Fruit fly (Drosophila melanogaster) whole organism, embryonic: ENCODE data around the gene CG5181.
A peak's percentile ranks its signal among the peaks of the same experiment; 100 is the strongest.

ENCODE experiments used
- Abd-B ChIP-seq: fragments of 200-800 bp; sonication (Bioruptor generic); optimal IDR thresholded peaks from 2 replicates; lab custom pipeline; 2018; ENCODE audit warnings: missing biosample characterization, mild to moderate bottlenecking, missing genetic modification characterization, moderate library complexity
- Adf1 ChIP-seq: fragments of 200-800 bp; sonication (Bioruptor generic); IDR thresholded peaks from 2 replicates; pipeline ENCODE4 v1.3.6; 2022; ENCODE audit warnings: missing biosample characterization, missing genetic modification characterization
- Atf-2 ChIP-seq: fragments of 200-800 bp; sonication (Bioruptor generic); optimal IDR thresholded peaks from 2 replicates; lab custom pipeline; 2016; ENCODE audit warnings: missing biosample characterization, missing genetic modification characterization
- Bdp1 ChIP-seq: fragments of 200-800 bp; sonication (Bioruptor generic); optimal IDR thresholded peaks from 3 replicates; lab custom pipeline; 2016; ENCODE audit warnings: missing biosample characterization, missing genetic modification characterization
- C15 ChIP-seq: fragments of 200-800 bp; sonication (Bioruptor generic); IDR thresholded peaks from 3 replicates; pipeline ENCODE4 v1.3.6; 2022; ENCODE audit warnings: missing biosample characterization, missing genetic modification characterization
- CG11085 ChIP-seq: fragments of 200-800 bp; sonication (Bioruptor generic); IDR thresholded peaks from 2 replicates; pipeline ENCODE4 v1.3.6; 2022; ENCODE audit warnings: missing biosample characterization, missing genetic modification characterization
- CG11696 ChIP-seq: fragments of 200-800 bp; sonication (Bioruptor generic); IDR thresholded peaks from 2 replicates; pipeline ENCODE4 v1.3.6; 2022; ENCODE audit warnings: missing biosample characterization, missing genetic modification characterization
- CG12071 ChIP-seq: fragments of 200-800 bp; sonication (Bioruptor generic); optimal IDR thresholded peaks from 3 replicates; lab custom pipeline; 2018; ENCODE audit warnings: missing biosample characterization, mild to moderate bottlenecking, missing genetic modification characterization
- CG15601 ChIP-seq: fragments of 200-800 bp; sonication (Bioruptor generic); optimal IDR thresholded peaks from 3 replicates; lab custom pipeline; 2019; ENCODE audit warnings: missing biosample characterization, mild to moderate bottlenecking, missing genetic modification characterization, moderate library complexity
- CG16815 ChIP-seq: fragments of 200-800 bp; sonication (Bioruptor generic); optimal IDR thresholded peaks from 3 replicates; lab custom pipeline; 2017; ENCODE audit warnings: missing biosample characterization, mild to moderate bottlenecking, missing genetic modification characterization
- CG17359 ChIP-seq: fragments of 200-800 bp; sonication (Bioruptor generic); optimal IDR thresholded peaks from 3 replicates; lab custom pipeline; 2018; ENCODE audit warnings: missing biosample characterization, mild to moderate bottlenecking, missing genetic modification characterization, moderate library complexity
- CG18599 ChIP-seq: fragments of 200-800 bp; sonication (Bioruptor generic); optimal IDR thresholded peaks from 3 replicates; lab custom pipeline; 2017; ENCODE audit warnings: missing biosample characterization, missing genetic modification characterization, mild to moderate bottlenecking, moderate library complexity, missing genetic modification reagents
- CG2712 ChIP-seq: fragments of 200-800 bp; optimal IDR thresholded peaks from 3 replicates; lab custom pipeline; 2019; ENCODE audit warnings: missing biosample characterization, mild to moderate bottlenecking, missing genetic modification characterization, moderate library complexity
- CG3065 ChIP-seq: fragments of 200-800 bp; sonication (Bioruptor generic); optimal IDR thresholded peaks from 2 replicates; lab custom pipeline; 2016; ENCODE audit warnings: missing biosample characterization, missing genetic modification characterization
- CG34422 ChIP-seq: fragments of 200-800 bp; sonication (Bioruptor generic); IDR thresholded peaks from 3 replicates; pipeline ENCODE4 v1.3.6; 2022; ENCODE audit warnings: missing biosample characterization, missing genetic modification characterization
- CG5245 ChIP-seq: fragments of 200-800 bp; sonication (Bioruptor generic); optimal IDR thresholded peaks from 3 replicates; lab custom pipeline; 2016; ENCODE audit warnings: missing biosample characterization, missing genetic modification characterization
- CG7963 ChIP-seq: fragments of 200-800 bp; sonication (Bioruptor generic); IDR thresholded peaks from 3 replicates; pipeline ENCODE4 v1.3.6; 2022; ENCODE audit warnings: missing biosample characterization, missing genetic modification characterization; ENCODE audit not compliant: partially characterized antibody
- CrebB ChIP-seq: fragments of 200-800 bp; sonication (Bioruptor generic); optimal IDR thresholded peaks from 3 replicates; lab custom pipeline; 2018; ENCODE audit warnings: missing biosample characterization, mild to moderate bottlenecking, missing genetic modification characterization
- Doc3 ChIP-seq: fragments of 200-800 bp; sonication (Bioruptor generic); IDR thresholded peaks from 3 replicates; pipeline ENCODE4 v1.3.6; 2022; ENCODE audit warnings: missing biosample characterization, missing genetic modification characterization; ENCODE audit not compliant: partially characterized antibody
- H2.0 ChIP-seq: fragments of 200-800 bp; sonication (Bioruptor generic); IDR thresholded peaks from 2 replicates; pipeline ENCODE4 v1.3.6; 2022; ENCODE audit warnings: missing biosample characterization, missing genetic modification characterization
- HLH3B ChIP-seq: fragments of 200-800 bp; sonication (Bioruptor generic); IDR thresholded peaks from 2 replicates; pipeline ENCODE4 v1.3.6; 2022; ENCODE audit warnings: missing biosample characterization, missing genetic modification characterization
- HmgD ChIP-seq: fragments of 200-800 bp; sonication (Bioruptor generic); optimal IDR thresholded peaks from 3 replicates; lab custom pipeline; 2016; ENCODE audit warnings: missing biosample characterization, missing genetic modification characterization
- Hsf ChIP-seq: fragments of 200-800 bp; sonication (Bioruptor generic); optimal IDR thresholded peaks from 3 replicates; lab custom pipeline; 2016; ENCODE audit warnings: missing biosample characterization, missing genetic modification characterization
- Jarid2 ChIP-seq: fragments of 200-800 bp; sonication (Bioruptor generic); optimal IDR thresholded peaks from 3 replicates; lab custom pipeline; 2017; ENCODE audit warnings: mild to moderate bottlenecking, missing biosample characterization, missing genetic modification reagents, missing genetic modification characterization
- Mrtf ChIP-seq: fragments of 200-800 bp; sonication (Bioruptor generic); IDR thresholded peaks from 3 replicates; pipeline ENCODE4 v1.3.6; 2022; ENCODE audit warnings: missing biosample characterization, missing genetic modification characterization
- NfI ChIP-seq: fragments of 200-800 bp; sonication (Bioruptor generic); optimal IDR thresholded peaks from 3 replicates; lab custom pipeline; 2018; ENCODE audit warnings: missing biosample characterization, mild to moderate bottlenecking, missing genetic modification characterization, moderate library complexity
- Pdp1 ChIP-seq, 2 experiments: fragments of 200-800 bp; sonication (Bioruptor generic); optimal IDR thresholded peaks; 3 replicates each; lab custom pipeline; 2016; ENCODE audit warnings: missing biosample characterization in 2 of 2, missing genetic modification characterization in 2 of 2, mild to moderate bottlenecking in 1 of 2, moderate library complexity in 1 of 2
- Spps ChIP-seq: fragments of 200-800 bp; sonication (Bioruptor generic); optimal IDR thresholded peaks from 2 replicates; lab custom pipeline; 2018; ENCODE audit warnings: missing biosample characterization, mild to moderate bottlenecking, missing genetic modification characterization
- ase ChIP-seq: fragments of 200-800 bp; sonication (Bioruptor generic); IDR thresholded peaks from 3 replicates; pipeline ENCODE4 v1.3.6; 2022; ENCODE audit warnings: missing biosample characterization, missing genetic modification characterization
- btn ChIP-seq: fragments of 200-800 bp; sonication (Bioruptor generic); optimal IDR thresholded peaks from 2 replicates; lab custom pipeline; 2016; ENCODE audit warnings: missing biosample characterization, missing genetic modification characterization
- cad ChIP-seq: fragments of >200 bp; optimal IDR thresholded peaks from 2 replicates; lab custom pipeline; 2017; ENCODE audit warnings: missing biosample characterization, missing genetic modification characterization
- cas ChIP-seq: fragments of 200-800 bp; sonication (Bioruptor generic); IDR thresholded peaks from 2 replicates; pipeline ENCODE4 v1.3.6; 2022; ENCODE audit warnings: missing biosample characterization, missing genetic modification characterization
- cato ChIP-seq: fragments of 200-800 bp; sonication (Bioruptor generic); optimal IDR thresholded peaks from 2 replicates; lab custom pipeline; 2016; ENCODE audit warnings: missing biosample characterization, missing genetic modification characterization, borderline replicate concordance
- chif ChIP-seq, 2 experiments: fragments of 200-800 bp; sonication (Bioruptor generic); optimal IDR thresholded peaks; 3 replicates each; lab custom pipeline; 2016; ENCODE audit warnings: missing biosample characterization in 2 of 2, missing genetic modification characterization in 2 of 2
- chinmo ChIP-seq: fragments of 200-800 bp; sonication (Bioruptor generic); IDR thresholded peaks from 4 replicates; pipeline ENCODE4 v1.3.6; 2022; ENCODE audit warnings: missing biosample characterization, missing genetic modification characterization; ENCODE audit not compliant: partially characterized antibody
- danr ChIP-seq: fragments of 200-800 bp; sonication (Bioruptor generic); IDR thresholded peaks from 2 replicates; pipeline ENCODE4 v1.3.6; 2022; ENCODE audit warnings: missing biosample characterization, missing genetic modification characterization
- dysf ChIP-seq: fragments of 200-800 bp; sonication (Bioruptor generic); IDR thresholded peaks from 3 replicates; pipeline ENCODE4 v1.3.6; 2022; ENCODE audit warnings: missing biosample characterization, missing genetic modification characterization
- emc ChIP-seq: fragments of 200-800 bp; sonication (Bioruptor generic); optimal IDR thresholded peaks from 2 replicates; lab custom pipeline; 2016; ENCODE audit warnings: missing biosample characterization, missing genetic modification characterization
- eyg ChIP-seq: fragments of 200-800 bp; sonication (Bioruptor generic); optimal IDR thresholded peaks from 3 replicates; lab custom pipeline; 2016; ENCODE audit warnings: missing biosample characterization, missing genetic modification characterization
- fd64A ChIP-seq: fragments of 200-800 bp; sonication (Bioruptor generic); optimal IDR thresholded peaks from 3 replicates; lab custom pipeline; 2018; ENCODE audit warnings: missing biosample characterization, mild to moderate bottlenecking, missing genetic modification characterization
- ham ChIP-seq: fragments of 200-800 bp; sonication (Bioruptor generic); IDR thresholded peaks from 2 replicates; pipeline ENCODE4 v1.3.6; 2022; ENCODE audit warnings: missing biosample characterization, missing genetic modification characterization
- lab ChIP-seq: fragments of 200-800 bp; sonication (Bioruptor generic); optimal IDR thresholded peaks from 3 replicates; lab custom pipeline; 2017; ENCODE audit warnings: missing biosample characterization, missing genetic modification characterization, mild to moderate bottlenecking, moderate library complexity, missing genetic modification reagents
- nmo ChIP-seq: fragments of 200-800 bp; sonication (Bioruptor generic); optimal IDR thresholded peaks from 2 replicates; lab custom pipeline; 2018; ENCODE audit warnings: missing biosample characterization, mild to moderate bottlenecking, missing genetic modification characterization, moderate library complexity
- psq ChIP-seq: fragments of 200-800 bp; sonication (Bioruptor generic); optimal IDR thresholded peaks from 2 replicates; lab custom pipeline; 2017; ENCODE audit warnings: missing biosample characterization, missing genetic modification characterization
- sc ChIP-seq, 3 experiments: fragments of >200 bp in 2 of 3; fragments of 200-800 bp in 1 of 3; sonication (Bioruptor generic) in 1 of 3; optimal IDR thresholded peaks; 2 replicates in 2 of 3; 3 replicates in 1 of 3; lab custom pipeline; 2017; ENCODE audit warnings: mild to moderate bottlenecking in 1 of 3, missing biosample characterization in 1 of 3, missing genetic modification characterization in 1 of 3, missing genetic modification reagents in 1 of 3
- sisA ChIP-seq: fragments of 200-800 bp; sonication (Bioruptor generic); IDR thresholded peaks from 2 replicates; pipeline ENCODE4 v1.3.6; 2022; ENCODE audit warnings: missing biosample characterization, missing genetic modification characterization
- so ChIP-seq: fragments of 200-800 bp; sonication (Bioruptor generic); IDR thresholded peaks from 3 replicates; pipeline ENCODE4 v1.3.6; 2022; ENCODE audit warnings: missing biosample characterization, missing genetic modification characterization
- sqz ChIP-seq: fragments of 200-800 bp; sonication (Bioruptor generic); optimal IDR thresholded peaks from 3 replicates; lab custom pipeline; 2018; ENCODE audit warnings: missing biosample characterization, mild to moderate bottlenecking, missing genetic modification characterization

CG5181 gene

dm6 chr2L:7436492-7437324, 27.1 kb upstream of the CG5181 start (continued):
- TF ChIP-seq lab, result peak; percentile 91
- peak; percentile 75 for TF ChIP-seq CG12071 (GFP tag; lab: Kevin White, UChicago)
- TF ChIP-seq btn (GFP tag; lab: Kevin White, UChicago), result peak; percentile 48
- peak; percentile 52; the same call in 2 of the 3 replicates for TF ChIP-seq dysf
- no peak for TF ChIP-seq Doc3 (GFP tag; lab: Robert Waterston, UW)
- TF ChIP-seq CG16815 (GFP tag; lab: Kevin White, UChicago), result no peak
- peak; percentile 5 for TF ChIP-seq Abd-B (GFP tag; lab: Kevin White, UChicago)
- TF ChIP-seq sqz (GFP tag; lab: Kevin White, UChicago), result peak; percentile 55
- TF ChIP-seq cas (GFP tag; lab: Robert Waterston, UW), result peak; percentile 58
- TF ChIP-seq CG2712, result no peak
- peak; percentile 79; the same call in 2 of the 3 replicates for TF ChIP-seq so (GFP tag; lab: Robert Waterston, UW)
- TF ChIP-seq Pdp1 (GFP tag; optimal IDR thresholded peaks at IDR 0.05; lab: Kevin White, UChicago), result peak; percentile 53 to 67
- peak; percentile 62; the same call in 1 of the 3 replicates for TF ChIP-seq CG34422
- peak; percentile 79 for TF ChIP-seq CG18599
- no peak for TF ChIP-seq sc (optimal IDR thresholded peaks at IDR 0.05; lab: Kevin White, UChicago)
- peak; percentile 38 for TF ChIP-seq sc (GFP tag; optimal IDR thresholded peaks at IDR 0.05; lab: Kevin White, UChicago)
- peak; percentile 19 for TF ChIP-seq emc (GFP tag; lab: Kevin White, UChicago)
- TF ChIP-seq danr (GFP tag; lab: Robert Waterston, UW), result peak; percentile 69; the same call in 1 of the 2 replicates
- peak; percentile 69; the same call in 1 of the 2 replicates for TF ChIP-seq HLH3B
- peak; percentile 5 for TF ChIP-seq cato (GFP tag; lab: Kevin White, UChicago)
- peak; percentile 39 for TF ChIP-seq Adf1 (GFP tag; lab: Robert Waterston, UW)
- peak; percentile 28 for TF ChIP-seq Hsf
- TF ChIP-seq C15 (GFP tag; lab: Robert Waterston, UW), result peak; percentile 70; the same call in 1 of the 3 replicates
- peak; percentile 7 for TF ChIP-seq HmgD
- TF ChIP-seq CG17359 (tag; lab: Kevin White, UChicago), result peak; percentile 80
- no peak for TF ChIP-seq CG7963 (GFP tag; lab: Robert Waterston, UW)
- peak; percentile 66 for TF ChIP-seq CG11696
- peak; percentile 53 for TF ChIP-seq Jarid2 (GFP tag; lab: Kevin White, UChicago)
- peak; percentile 63 for TF ChIP-seq Atf-2
- TF ChIP-seq ham (GFP tag; lab: Robert Waterston, UW), result peak; percentile 19; the same call in 1 of the 2 replicates
- TF ChIP-seq nmo (GFP tag; lab: Kevin White, UChicago), result no peak
- TF ChIP-seq sisA (GFP tag; lab: Robert Waterston, UW), result peak; percentile 31; the same call in 1 of the 2 replicates
- TF ChIP-seq cad (GFP tag; lab: Kevin White, UChicago), result no peak
- TF ChIP-seq H2.0, result peak; percentile 62
- TF ChIP-seq CG3065 (GFP tag; lab: Kevin White, UChicago), result peak; percentile 33
- peak; percentile 82 for TF ChIP-seq CrebB (tag; lab: Kevin White, UChicago)
- peak; percentile 74; the same call in 2 of the 3 replicates for TF ChIP-seq Mrtf (GFP tag; lab: Robert Waterston, UW)
- peak; percentile 79 for TF ChIP-seq eyg (GFP tag; lab: Kevin White, UChicago)
- TF ChIP-seq fd64A (GFP tag; lab: Kevin White, UChicago), result peak; percentile 65
- TF ChIP-seq CG15601 (tag; lab: Kevin White, UChicago), result peak; percentile 73
- TF ChIP-seq CG11085 (GFP tag; lab: Robert Waterston, UW), result peak; percentile 76
- TF ChIP-seq CG5245 (GFP tag; lab: Kevin White, UChicago), result peak; percentile 33
- TF ChIP-seq chif (GFP tag; optimal IDR thresholded peaks at IDR 0.05; lab: Kevin White, UChicago), result peak; percentile 32 to 66
- no peak for TF ChIP-seq chinmo
- peak; percentile 57 for TF ChIP-seq psq (GFP tag; lab: Kevin White, UChicago)
- peak; percentile 54 for TF ChIP-seq NfI (GFP tag; lab: Kevin White, UChicago)
- peak; percentile 72; the same call in 2 of the 3 replicates for TF ChIP-seq ase (GFP tag; lab: Robert Waterston, UW)
- peak; percentile 1 for TF ChIP-seq Spps (tag; lab: Kevin White, UChicago)
- TF ChIP-seq Bdp1 (GFP tag; lab: Kevin White, UChicago), result peak; percentile 51
